Worm (Caenorhabditis elegans) whole organism, young adult: ENCODE data around the gene Y22D7AL.15.

Experiments used
- B0261.1 ChIP-seq: sonication (generic microtip); optimal IDR thresholded peaks from 2 replicates; lab custom pipeline; 2016; ENCODE audit warnings: mild to moderate bottlenecking, missing genetic modification characterization, moderate library complexity, missing compliant biosample characterization
- D2030.7 ChIP-seq: fragments of 200-800 bp; sonication (Bioruptor generic); IDR thresholded peaks from 2 replicates; pipeline ENCODE4 v1.3.6; 2022; ENCODE audit warnings: missing genetic modification reagents, missing genetic modification characterization, missing compliant biosample characterization
- F22D6.2 ChIP-seq: sonication (generic microtip); optimal IDR thresholded peaks from 2 replicates; lab custom pipeline; 2016; ENCODE audit warnings: mild to moderate bottlenecking, missing genetic modification characterization, missing compliant biosample characterization
- F37B4.10 ChIP-seq: fragments of 200-800 bp; sonication (Bioruptor generic); IDR thresholded peaks from 2 replicates; pipeline ENCODE4 v1.3.6; 2022; ENCODE audit warnings: missing genetic modification characterization, missing compliant biosample characterization
- F55B11.4 ChIP-seq: sonication (generic microtip); optimal IDR thresholded peaks from 2 replicates; lab custom pipeline; 2016; ENCODE audit warnings: missing compliant biosample characterization, missing genetic modification characterization, borderline replicate concordance; ENCODE audit not compliant: insufficient read depth
- F57C9.4 ChIP-seq: sonication (generic microtip); optimal IDR thresholded peaks from 2 replicates; lab custom pipeline; 2017; ENCODE audit warnings: mild to moderate bottlenecking, missing genetic modification characterization, missing compliant biosample characterization
- T26A5.8 ChIP-seq: sonication (generic microtip); optimal IDR thresholded peaks from 2 replicates; lab custom pipeline; 2016; ENCODE audit warnings: missing genetic modification characterization, missing compliant biosample characterization
- Y95B8A.8 ChIP-seq: fragments of 200-800 bp; sonication (Bioruptor generic); IDR thresholded peaks from 2 replicates; pipeline ENCODE4 v1.3.6; 2022; ENCODE audit warnings: missing genetic modification reagents, missing genetic modification characterization, missing compliant biosample characterization
- aptf-2 ChIP-seq: fragments of 200-800 bp; sonication (Bioruptor generic); conservative IDR thresholded peaks from 2 replicates; pipeline ENCODE4 v1.3.6; 2022; ENCODE audit warnings: missing genetic modification reagents, missing genetic modification characterization, missing compliant biosample characterization
- aptf-3 ChIP-seq: fragments of 200-800 bp; sonication (Bioruptor generic); IDR thresholded peaks from 2 replicates; pipeline ENCODE4 v1.3.6; 2022; ENCODE audit warnings: missing genetic modification characterization, missing compliant biosample characterization
- bed-1 ChIP-seq: fragments of 200-800 bp; sonication (Bioruptor generic); IDR thresholded peaks from 2 replicates; pipeline ENCODE4 v1.3.6; 2022; ENCODE audit warnings: missing genetic modification reagents, missing genetic modification characterization, missing compliant biosample characterization
- bed-2 ChIP-seq: fragments of 200-800 bp; sonication (Bioruptor generic); IDR thresholded peaks from 2 replicates; pipeline ENCODE4 v1.3.6; 2022; ENCODE audit warnings: missing genetic modification reagents, missing genetic modification characterization, missing compliant biosample characterization
- ceh-100 ChIP-seq: fragments of 200-800 bp; sonication (Bioruptor generic); IDR thresholded peaks from 2 replicates; pipeline ENCODE4 v1.3.6; 2022; ENCODE audit warnings: missing genetic modification reagents, missing genetic modification characterization, missing compliant biosample characterization
- ceh-79 ChIP-seq: sonication (generic microtip); optimal IDR thresholded peaks from 2 replicates; lab custom pipeline; 2017; ENCODE audit warnings: mild to moderate bottlenecking, missing genetic modification characterization, missing compliant biosample characterization
- die-1 ChIP-seq: sonication (generic microtip); optimal IDR thresholded peaks from 2 replicates; lab custom pipeline; 2016; ENCODE audit warnings: missing genotype, mild to moderate bottlenecking, missing genetic modification characterization, missing compliant biosample characterization
- dpff-1 ChIP-seq: sonication (generic microtip); optimal IDR thresholded peaks from 2 replicates; lab custom pipeline; 2017; ENCODE audit warnings: mild to moderate bottlenecking, missing genetic modification characterization, missing compliant biosample characterization
- egrh-3 ChIP-seq: fragments of 200-800 bp; sonication (Bioruptor generic); IDR thresholded peaks from 2 replicates; pipeline ENCODE4 v1.3.6; 2022; ENCODE audit warnings: missing genetic modification reagents, missing genetic modification characterization, missing compliant biosample characterization
- ets-4 ChIP-seq: fragments of 200-800 bp; sonication (Bioruptor generic); optimal IDR thresholded peaks from 2 replicates; lab custom pipeline; 2018; ENCODE audit warnings: mild to moderate bottlenecking, missing genetic modification characterization, missing compliant biosample characterization
- gei-17 ChIP-seq: fragments of 200-800 bp; sonication (Bioruptor generic); optimal IDR thresholded peaks from 2 replicates; lab custom pipeline; 2018; ENCODE audit warnings: mild to moderate bottlenecking, missing genetic modification characterization, missing compliant biosample characterization
- him-1 ChIP-seq: sonication (generic microtip); optimal IDR thresholded peaks from 2 replicates; lab custom pipeline; 2016; ENCODE audit warnings: missing genotype, missing genetic modification reagents, missing genetic modification characterization, missing compliant biosample characterization
- hlh-12 ChIP-seq: sonication (generic microtip); optimal IDR thresholded peaks from 2 replicates; lab custom pipeline; 2016; ENCODE audit warnings: missing genetic modification characterization, missing compliant biosample characterization
- hmg-20 ChIP-seq: fragments of 200-800 bp; sonication (Bioruptor generic); IDR thresholded peaks from 2 replicates; pipeline ENCODE4 v1.3.6; 2022; ENCODE audit warnings: missing genetic modification reagents, missing genetic modification characterization, missing compliant biosample characterization
- hrde-1 ChIP-seq: sonication (generic microtip); optimal IDR thresholded peaks from 2 replicates; lab custom pipeline; 2016; ENCODE audit warnings: missing genetic modification characterization, mild to moderate bottlenecking, missing compliant biosample characterization, moderate library complexity, missing genotype, missing genetic modification reagents, borderline replicate concordance
- hsf-1 ChIP-seq: fragments of 200-800 bp; sonication (Bioruptor generic); IDR thresholded peaks from 2 replicates; pipeline ENCODE4 v1.3.6; 2022; ENCODE audit warnings: missing genetic modification reagents, missing genetic modification characterization, missing compliant biosample characterization
- let-526 ChIP-seq: fragments of 200-800 bp; sonication (Bioruptor generic); IDR thresholded peaks from 2 replicates; pipeline ENCODE4 v1.3.6; 2022; ENCODE audit warnings: missing genetic modification reagents, missing genetic modification characterization, missing compliant biosample characterization
- let-607 ChIP-seq, 2 experiments: fragments of 200-800 bp in 1 of 2; sonication (Bioruptor generic) in 1 of 2; sonication (generic microtip) in 1 of 2; optimal IDR thresholded peaks; 2 replicates each; lab custom pipeline; 2016 to 2018; ENCODE audit warnings: mild to moderate bottlenecking in 2 of 2, missing compliant biosample characterization in 2 of 2, missing genetic modification characterization in 2 of 2, moderate library complexity in 2 of 2, missing genotype in 1 of 2
- lin-26 ChIP-seq: fragments of 200-800 bp; sonication (Bioruptor generic); IDR thresholded peaks from 2 replicates; pipeline ENCODE4 v1.3.6; 2022; ENCODE audit warnings: missing genetic modification reagents, missing genetic modification characterization, missing compliant biosample characterization
- lin-35 ChIP-seq, 3 experiments: fragments of 150-350 bp in 2 of 3; sonication (generic microtip) in 1 of 3; optimal IDR thresholded peaks; 2 replicates each; lab custom pipeline; 2014 to 2018; ENCODE audit warnings: missing biosample characterization in 3 of 3, missing genetic modification characterization in 3 of 3, missing genetic modification reagents in 3 of 3
- lin-54 ChIP-seq: fragments of 200-800 bp; sonication (Bioruptor generic); optimal IDR thresholded peaks from 2 replicates; lab custom pipeline; 2018; ENCODE audit warnings: mild to moderate bottlenecking, missing genetic modification characterization, missing compliant biosample characterization
- lsl-1 ChIP-seq: fragments of 200-800 bp; sonication (Bioruptor generic); optimal IDR thresholded peaks from 2 replicates; lab custom pipeline; 2018; ENCODE audit warnings: mild to moderate bottlenecking, missing genetic modification characterization, moderate library complexity, missing compliant biosample characterization
- lsy-27 ChIP-seq: sonication (generic microtip); optimal IDR thresholded peaks from 2 replicates; lab custom pipeline; 2017; ENCODE audit warnings: missing genetic modification characterization, mild to moderate bottlenecking, missing compliant biosample characterization, antibody characterized with exemption, missing genotype, borderline replicate concordance; ENCODE audit not compliant: insufficient read depth
- mcd-1 ChIP-seq: fragments of 200-800 bp; sonication (Bioruptor generic); IDR thresholded peaks from 2 replicates; pipeline ENCODE4 v1.3.6; 2022; ENCODE audit warnings: missing genetic modification reagents, missing genetic modification characterization, missing compliant biosample characterization
- mel-28 ChIP-seq: sonication (generic microtip); optimal IDR thresholded peaks from 2 replicates; lab custom pipeline; 2016; ENCODE audit warnings: borderline replicate concordance, mild to moderate bottlenecking, missing genetic modification characterization, missing compliant biosample characterization
- nfya-1 ChIP-seq: sonication (generic microtip); optimal IDR thresholded peaks from 2 replicates; lab custom pipeline; 2017; ENCODE audit warnings: antibody characterized with exemption, missing compliant biosample characterization, missing genetic modification characterization, borderline replicate concordance; ENCODE audit not compliant: insufficient read depth
- nfya-2 ChIP-seq: fragments of 200-800 bp; sonication (Bioruptor generic); IDR thresholded peaks from 2 replicates; pipeline ENCODE4 v1.3.6; 2022; ENCODE audit warnings: missing genetic modification reagents, missing genetic modification characterization, missing compliant biosample characterization
- nfyb-1 ChIP-seq: fragments of 200-800 bp; sonication (Bioruptor generic); IDR thresholded peaks from 2 replicates; pipeline ENCODE4 v1.3.6; 2022; ENCODE audit warnings: missing genetic modification reagents, missing genetic modification characterization, missing compliant biosample characterization
- nhr-120 ChIP-seq: fragments of 200-800 bp; sonication (Bioruptor generic); IDR thresholded peaks from 2 replicates; pipeline ENCODE4 v1.3.6; 2022; ENCODE audit warnings: missing genetic modification characterization, missing compliant biosample characterization
- rec-8 ChIP-seq, 2 experiments: sonication (generic microtip); optimal IDR thresholded peaks; 2 replicates each; lab custom pipeline; 2016; ENCODE audit warnings: mild to moderate bottlenecking in 2 of 2, missing genetic modification characterization in 2 of 2, missing genetic modification reagents in 2 of 2, missing genotype in 2 of 2, missing biosample characterization in 1 of 2, missing compliant biosample characterization in 1 of 2, moderate library complexity in 1 of 2
- snpc-1.1 ChIP-seq: sonication (generic microtip); optimal IDR thresholded peaks from 2 replicates; lab custom pipeline; 2017; ENCODE audit warnings: missing genetic modification characterization, mild to moderate bottlenecking, missing compliant biosample characterization, antibody characterized with exemption, moderate library complexity, missing genotype, missing genetic modification reagents; ENCODE audit not compliant: insufficient read depth
- snpc-3.4 ChIP-seq: sonication (generic microtip); optimal IDR thresholded peaks from 2 replicates; lab custom pipeline; 2017; ENCODE audit warnings: missing genetic modification characterization, mild to moderate bottlenecking, missing compliant biosample characterization, antibody characterized with exemption, moderate library complexity, missing genotype, missing genetic modification reagents
- somi-1 ChIP-seq: fragments of 200-800 bp; sonication (Bioruptor generic); optimal IDR thresholded peaks from 2 replicates; lab custom pipeline; 2018; ENCODE audit warnings: mild to moderate bottlenecking, missing genetic modification characterization, missing compliant biosample characterization
- tbp1 ChIP-seq: fragments of 200-800 bp; sonication (Bioruptor generic); optimal IDR thresholded peaks from 2 replicates; lab custom pipeline; 2018; ENCODE audit warnings: mild to moderate bottlenecking, missing genetic modification characterization, missing compliant biosample characterization
- tbx-9 ChIP-seq: sonication (generic microtip); optimal IDR thresholded peaks from 2 replicates; lab custom pipeline; 2016; ENCODE audit warnings: borderline replicate concordance, missing genetic modification characterization, inconsistent platforms, missing compliant biosample characterization
- xnd-1 ChIP-seq: sonication (generic microtip); optimal IDR thresholded peaks from 2 replicates; lab custom pipeline; 2016; ENCODE audit warnings: missing genotype, missing genetic modification reagents, missing genetic modification characterization, missing compliant biosample characterization
- ztf-18 ChIP-seq: sonication (generic microtip); optimal IDR thresholded peaks from 2 replicates; lab custom pipeline; 2016; ENCODE audit warnings: missing genotype, mild to moderate bottlenecking, missing genetic modification characterization, missing compliant biosample characterization

Y22D7AL.15 gene

DNA sequence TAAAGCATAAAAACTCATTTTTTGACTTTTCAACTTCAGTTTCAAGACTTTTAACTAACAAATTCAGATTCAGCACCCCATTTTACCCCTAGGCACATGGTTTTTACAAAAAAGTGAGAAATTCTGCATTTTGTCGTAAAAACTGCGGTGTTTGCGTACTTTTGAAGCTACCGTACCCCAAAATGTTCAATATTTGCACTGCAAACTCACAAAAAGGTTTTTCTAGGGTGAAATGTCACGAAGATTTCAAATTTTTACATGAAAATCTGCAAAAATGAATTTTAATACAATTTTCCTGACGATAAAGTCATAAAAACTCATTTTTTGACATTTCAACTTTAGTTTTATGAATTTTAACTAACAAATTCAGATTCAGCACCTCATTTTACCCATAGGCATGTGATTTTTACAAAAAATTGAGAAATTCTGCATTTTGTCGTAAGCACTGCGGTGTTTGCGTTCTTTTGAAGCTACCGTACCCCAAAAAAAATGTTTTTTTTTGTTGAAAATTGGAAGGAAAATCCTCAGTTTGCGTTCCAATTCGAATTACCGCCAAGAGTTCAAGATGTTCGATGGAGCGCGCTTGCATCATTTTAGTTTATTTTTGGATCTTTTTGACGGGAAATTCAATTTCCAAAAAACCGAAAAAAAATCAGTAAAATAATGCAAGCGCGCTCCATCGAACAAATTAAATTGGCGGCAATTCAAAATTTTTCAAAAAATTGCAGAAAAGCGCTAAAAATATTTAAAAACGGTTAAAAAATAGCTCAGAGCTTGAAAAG is 43.2 kb downstream of the Y22D7AL.15 start:
- no peak for TF ChIP-seq xnd-1 (tag; lab: Kevin White, UChicago)
- no peak for TF ChIP-seq snpc-3.4
- no peak for TF ChIP-seq F37B4.10 (GFP tag; lab: Robert Waterston, UW)
- TF ChIP-seq lin-26 = peak; percentile 44; the same call in 1 of the 2 replicates
- TF ChIP-seq ceh-100 (GFP tag; lab: Robert Waterston, UW) = peak; percentile 50; the same call in 1 of the 2 replicates
- no peak for TF ChIP-seq lin-35 (GFP tag; optimal IDR thresholded peaks at IDR 0.05; lab: Kevin White, UChicago)
- TF ChIP-seq nfya-1 (tag; lab: Kevin White, UChicago) = no peak
- TF ChIP-seq bed-2 = no peak
- peak in 1 of 2 experiments; percentile 41 for TF ChIP-seq rec-8 (tag; optimal IDR thresholded peaks at IDR 0.05; lab: Kevin White, UChicago)
- TF ChIP-seq let-526 (GFP tag; lab: Robert Waterston, UW) = 0 out of 2 replicates have a peak, but pooled peaks have one; percentile 13
- TF ChIP-seq mel-28 (tag; lab: Kevin White, UChicago) = no peak
- TF ChIP-seq snpc-1.1 (tag; lab: Kevin White, UChicago) = no peak
- TF ChIP-seq egrh-3 (GFP tag; lab: Robert Waterston, UW) = no peak
- TF ChIP-seq tbx-9 = peak; percentile 37
- TF ChIP-seq lsl-1 (GFP tag; lab: Kevin White, UChicago) = peak; percentile 55
- peak; percentile 88 for TF ChIP-seq mcd-1
- TF ChIP-seq die-1 (tag; lab: Kevin White, UChicago) = peak; percentile 26
- TF ChIP-seq hmg-20 (GFP tag; lab: Robert Waterston, UW) = no peak; the same call in 1 of the 2 replicates
- TF ChIP-seq aptf-3 (GFP tag; lab: Robert Waterston, UW) = 0 out of 2 replicates have a peak, but pooled peaks have one; percentile 41
- TF ChIP-seq Y95B8A.8 (GFP tag; lab: Robert Waterston, UW) = peak; percentile 56; the same call in 1 of the 2 replicates
- TF ChIP-seq dpff-1 (tag; lab: Kevin White, UChicago) = peak; percentile 92
- TF ChIP-seq aptf-2 (GFP tag; lab: Robert Waterston, UW) = no peak
- TF ChIP-seq F55B11.4 = no peak
- TF ChIP-seq let-607 (tag; optimal IDR thresholded peaks at IDR 0.05; lab: Kevin White, UChicago) = peak in 1 of 2 experiments; percentile 47
- TF ChIP-seq B0261.1 (tag; lab: Kevin White, UChicago) = peak; percentile 29
- TF ChIP-seq ceh-79 = peak; percentile 63
- TF ChIP-seq D2030.7 (GFP tag; lab: Robert Waterston, UW) = peak; percentile 38; the same call in 1 of the 2 replicates
- peak; percentile 90 for TF ChIP-seq F57C9.4 (tag; lab: Kevin White, UChicago)
- TF ChIP-seq nfyb-1 (GFP tag; lab: Robert Waterston, UW) = peak; percentile 96
- TF ChIP-seq lsy-27 (tag; lab: Kevin White, UChicago) = no peak
- TF ChIP-seq nfya-2 = peak; percentile 78
- peak; percentile 87 for TF ChIP-seq lin-54 (GFP tag; lab: Kevin White, UChicago)
- peak; percentile 85 for TF ChIP-seq hrde-1 (tag; lab: Kevin White, UChicago)
- peak; percentile 35 for TF ChIP-seq hlh-12 (tag; lab: Kevin White, UChicago)
- no peak for TF ChIP-seq ets-4 (GFP tag; lab: Kevin White, UChicago)
- TF ChIP-seq F22D6.2 (tag; lab: Kevin White, UChicago) = no peak
- TF ChIP-seq tbp1 (GFP tag; lab: Kevin White, UChicago) = peak; percentile 55
- TF ChIP-seq T26A5.8 = peak; percentile 39
- no peak for TF ChIP-seq bed-1 (GFP tag; lab: Robert Waterston, UW)
- TF ChIP-seq ztf-18 (tag; lab: Kevin White, UChicago) = peak; percentile 40
- peak; percentile 82 for TF ChIP-seq hsf-1 (GFP tag; lab: Robert Waterston, UW)
- TF ChIP-seq gei-17 = peak; percentile 32
- no peak for TF ChIP-seq him-1 (tag; lab: Kevin White, UChicago)
- no peak for TF ChIP-seq nhr-120 (GFP tag; lab: Robert Waterston, UW)
- TF ChIP-seq somi-1 (GFP tag; lab: Kevin White, UChicago) = no peak
